Worm (Caenorhabditis elegans) whole organism, L4 larva: Measurements from ENCODE around the gene srj-22.

ENCODE experiments used
- F37D6.2 ChIP-seq: sonication (generic microtip); optimal IDR thresholded peaks from 2 replicates; lab custom pipeline; 2016; ENCODE audit warnings: mild to moderate bottlenecking, missing genetic modification characterization, missing compliant biosample characterization
- F49E8.2 ChIP-seq: sonication (generic microtip); optimal IDR thresholded peaks from 2 replicates; lab custom pipeline; 2016; ENCODE audit warnings: missing compliant biosample characterization, mild to moderate bottlenecking, missing genetic modification characterization, borderline replicate concordance
- aha-1 ChIP-seq: fragments of 150-350 bp; peaks from one replicate; lab custom pipeline; 2014; ENCODE audit warnings: missing biosample characterization, missing genetic modification characterization
- ama-1 ChIP-seq: fragments of 150-350 bp; optimal IDR thresholded peaks from 2 replicates; lab custom pipeline; 2014; ENCODE audit warnings: inconsistent platforms, mixed read lengths
- ceh-20 ChIP-seq: fragments of 200-800 bp; sonication (Bioruptor generic); IDR thresholded peaks from 2 replicates; pipeline ENCODE4 v1.3.6; 2022; ENCODE audit warnings: missing genetic modification reagents, missing genetic modification characterization, missing compliant biosample characterization
- ceh-62 ChIP-seq: sonication (generic microtip); optimal IDR thresholded peaks from 2 replicates; lab custom pipeline; 2017; ENCODE audit warnings: missing biosample characterization, missing genetic modification characterization
- ces-1 ChIP-seq: fragments of 150-350 bp; sonication (generic microtip); optimal IDR thresholded peaks from 4 replicates; lab custom pipeline; 2014; ENCODE audit warnings: missing biosample characterization, missing genetic modification reagents, missing genetic modification characterization
- cey-2 ChIP-seq: sonication (generic microtip); optimal IDR thresholded peaks from 3 replicates; lab custom pipeline; 2017; ENCODE audit warnings: missing genetic modification characterization, mild to moderate bottlenecking, missing compliant biosample characterization, antibody characterized with exemption, borderline replicate concordance; ENCODE audit not compliant: insufficient read depth
- ctbp-1 ChIP-seq: fragments of 200-800 bp; sonication (Bioruptor generic); IDR thresholded peaks from 2 replicates; pipeline ENCODE4 v1.3.6; 2022; ENCODE audit warnings: missing genetic modification reagents, missing genetic modification characterization, missing compliant biosample characterization
- daf-16 ChIP-seq, 3 experiments: sonication (generic microtip); optimal IDR thresholded peaks; 2 replicates each; lab custom pipeline; 2016 to 2017; ENCODE audit warnings: missing genetic modification characterization in 3 of 3, missing genetic modification reagents in 3 of 3, mild to moderate bottlenecking in 2 of 3, missing compliant biosample characterization in 2 of 3, missing biosample characterization in 1 of 3, moderate library complexity in 1 of 3
- daf-19 ChIP-seq: fragments of 200-800 bp; sonication (Bioruptor generic); conservative IDR thresholded peaks from 2 replicates; pipeline ENCODE4 v1.3.6; 2022; ENCODE audit warnings: missing genetic modification characterization, missing compliant biosample characterization
- dmd-6 ChIP-seq: fragments of 200-800 bp; sonication (Bioruptor generic); IDR thresholded peaks from 2 replicates; pipeline ENCODE4 v1.3.6; 2022; ENCODE audit warnings: missing genetic modification reagents, missing genetic modification characterization, missing compliant biosample characterization
- dpl-1 ChIP-seq: fragments of 150-350 bp; optimal IDR thresholded peaks from 2 replicates; lab custom pipeline; 2014; ENCODE audit warnings: missing biosample characterization, missing genetic modification reagents, missing genetic modification characterization
- dve-1 ChIP-seq: sonication (generic microtip); optimal IDR thresholded peaks from 2 replicates; lab custom pipeline; 2017; ENCODE audit warnings: antibody characterized with exemption, mild to moderate bottlenecking, missing genetic modification characterization, missing compliant biosample characterization; ENCODE audit not compliant: insufficient read depth
- hif-1 ChIP-seq, 2 experiments: sonication (generic microtip); optimal IDR thresholded peaks; 2 replicates each; lab custom pipeline; 2016 to 2017; ENCODE audit warnings: missing compliant biosample characterization in 2 of 2, missing genetic modification characterization in 2 of 2, missing genetic modification reagents in 2 of 2, missing genotype in 2 of 2, mild to moderate bottlenecking in 1 of 2
- hlh-11 ChIP-seq: fragments of 200-800 bp; sonication (Bioruptor generic); optimal IDR thresholded peaks from 2 replicates; lab custom pipeline; 2018; ENCODE audit warnings: mild to moderate bottlenecking, missing genetic modification characterization, missing compliant biosample characterization
- hlh-30 ChIP-seq: sonication (generic microtip); optimal IDR thresholded peaks from 2 replicates; lab custom pipeline; 2017; ENCODE audit warnings: antibody characterized with exemption, mild to moderate bottlenecking, missing genetic modification characterization, missing compliant biosample characterization; ENCODE audit not compliant: insufficient read depth
- hmg-1.1 ChIP-seq: fragments of 200-800 bp; sonication (Bioruptor generic); IDR thresholded peaks from 2 replicates; pipeline ENCODE4 v1.3.6; 2022; ENCODE audit warnings: missing genetic modification reagents, missing genetic modification characterization, missing compliant biosample characterization
- lim-7 ChIP-seq: fragments of 200-800 bp; sonication (Bioruptor generic); IDR thresholded peaks from 2 replicates; pipeline ENCODE4 v1.3.6; 2022; ENCODE audit warnings: missing genetic modification characterization, missing compliant biosample characterization
- lsy-2 ChIP-seq, 2 experiments: fragments of 150-350 bp in 1 of 2; sonication (generic microtip) in 1 of 2; optimal IDR thresholded peaks; 2 replicates each; lab custom pipeline; 2014 to 2017; ENCODE audit warnings: missing biosample characterization in 2 of 2, missing genetic modification characterization in 2 of 2
- madf-5 ChIP-seq, 2 experiments: fragments of 200-800 bp; sonication (Bioruptor generic); IDR thresholded peaks; 2 replicates each; pipeline ENCODE4 v1.3.6; 2022; ENCODE audit warnings: missing compliant biosample characterization in 2 of 2, missing genetic modification characterization in 2 of 2
- mdl-1 ChIP-seq, 2 experiments: fragments of 150-350 bp in 1 of 2; sonication (generic microtip) in 1 of 2; optimal IDR thresholded peaks; 2 replicates each; lab custom pipeline; 2014 to 2017; ENCODE audit warnings: missing biosample characterization in 2 of 2, missing genetic modification characterization in 2 of 2
- mep-1 ChIP-seq: fragments of 150-350 bp; sonication (generic microtip); optimal IDR thresholded peaks from 3 replicates; lab custom pipeline; 2014; ENCODE audit warnings: missing biosample characterization, missing genetic modification characterization
- mxl-3 ChIP-seq: fragments of 200-800 bp; sonication (Bioruptor generic); optimal IDR thresholded peaks from 2 replicates; lab custom pipeline; 2018; ENCODE audit warnings: mild to moderate bottlenecking, missing genetic modification characterization, missing compliant biosample characterization
- nhr-11 ChIP-seq: fragments of 150-350 bp; optimal IDR thresholded peaks from 2 replicates; lab custom pipeline; 2014; ENCODE audit warnings: missing biosample characterization, missing genetic modification characterization
- nhr-28 ChIP-seq: fragments of 150-350 bp; optimal IDR thresholded peaks from 2 replicates; lab custom pipeline; 2014; ENCODE audit warnings: missing biosample characterization, missing genetic modification characterization
- nhr-6 ChIP-seq: fragments of 150-350 bp; optimal IDR thresholded peaks from 2 replicates; lab custom pipeline; 2014; ENCODE audit warnings: missing biosample characterization, missing genetic modification characterization
- nhr-77 ChIP-seq: fragments of 150-350 bp; optimal IDR thresholded peaks from 2 replicates; lab custom pipeline; 2014; ENCODE audit warnings: missing biosample characterization, missing genetic modification characterization
- pqm-1 ChIP-seq: sonication (generic microtip); optimal IDR thresholded peaks from 2 replicates; lab custom pipeline; 2017; ENCODE audit warnings: missing biosample characterization, missing genetic modification characterization
- saeg-2 ChIP-seq: fragments of 200-800 bp; sonication (Bioruptor generic); IDR thresholded peaks from 2 replicates; pipeline ENCODE4 v1.3.6; 2022; ENCODE audit warnings: missing genetic modification reagents, missing genetic modification characterization, missing compliant biosample characterization
- tag-97 ChIP-seq: fragments of 200-800 bp; sonication (Bioruptor generic); IDR thresholded peaks from 2 replicates; pipeline ENCODE4 v1.3.6; 2022; ENCODE audit warnings: missing genetic modification characterization, missing compliant biosample characterization
- unc-130 ChIP-seq: sonication (generic microtip); optimal IDR thresholded peaks from 2 replicates; lab custom pipeline; 2016; ENCODE audit warnings: missing genetic modification reagents, missing genetic modification characterization, missing compliant biosample characterization
- unc-62 ChIP-seq, 3 experiments: fragments of 150-350 bp in 1 of 3; sonication (generic microtip); optimal IDR thresholded peaks in 2 of 3; peaks in 1 of 3; 1 replicate in 1 of 3; 2 replicates in 2 of 3; lab custom pipeline; 2014 to 2017; ENCODE audit warnings: missing biosample characterization in 3 of 3, missing genetic modification characterization in 3 of 3, missing genetic modification reagents in 3 of 3, missing genotype in 1 of 3
- zag-1 ChIP-seq: fragments of 150-350 bp; optimal IDR thresholded peaks from 2 replicates; lab custom pipeline; 2014; ENCODE audit warnings: missing biosample characterization, missing genetic modification characterization
- ztf-11 ChIP-seq: fragments of 150-350 bp; optimal IDR thresholded peaks from 2 replicates; lab custom pipeline; 2014; ENCODE audit warnings: missing biosample characterization, missing genetic modification characterization
- ztf-7 ChIP-seq: fragments of 150-350 bp; optimal IDR thresholded peaks from 2 replicates; lab custom pipeline; 2014; ENCODE audit warnings: missing biosample characterization, missing genetic modification characterization

Gene srj-22

DNA sequence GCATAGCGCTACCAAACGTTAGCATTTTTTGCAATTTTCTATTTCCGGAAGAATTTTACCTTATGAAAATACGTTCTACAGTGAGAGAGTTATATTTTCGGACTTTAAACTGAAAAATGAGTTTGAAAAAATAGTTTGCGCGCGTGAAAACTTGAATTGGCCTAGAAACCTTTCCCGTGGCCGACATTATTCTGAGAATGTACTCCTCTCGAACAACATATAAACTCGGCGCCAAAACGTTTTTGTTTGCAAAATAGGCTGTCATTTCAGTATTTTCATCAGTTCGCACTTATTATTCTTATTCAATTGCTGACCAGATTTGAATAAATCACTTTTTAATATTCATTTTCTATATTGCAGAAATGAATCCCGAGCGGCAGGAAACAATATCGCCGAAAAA, 6.8 kb downstream of the srj-22 start, which contains the start of the genes mre-11 and wdr-5.3 (continued):
- TF ChIP-seq lim-7 (GFP tag; lab: Robert Waterston, UW) (no peak), cey-2 (tag; lab: Kevin White, UChicago) (no peak), tag-97 (GFP tag; lab: Robert Waterston, UW) (no peak), ces-1 (GFP tag; lab: Kevin White, UChicago) (no peak), dpl-1 (GFP tag; lab: Kevin White, UChicago) (peak; percentile 94), F49E8.2 (tag; lab: Kevin White, UChicago) (no peak)

- TF ChIP-seq F37D6.2 (tag; lab: Kevin White, UChicago) (no peak), ztf-7 (tag; lab: Kevin White, UChicago) (peak; percentile 27), hlh-11 (tag; lab: Kevin White, UChicago) (no peak), madf-5 (GFP tag; IDR thresholded peaks at IDR 0.05; lab: Robert Waterston, UW) (no peak), nhr-28 (tag; lab: Kevin White, UChicago) (peak; percentile 58), dve-1 (peak; percentile 48), daf-19 (no peak), nhr-6 (no peak), pqm-1 (tag; lab: Kevin White, UChicago) (peak; percentile 61), zag-1 (tag; lab: Kevin White, UChicago) (no peak)
Observed at ce11 chrV:10731989-10732472, 11.5 kb downstream of the srj-22 start, which contains the start of gene T28B11.1. TSS of gene T28B11.1 (minus strand) at chrV:10732422.

- no peak for TF ChIP-seq ztf-11 (tag; lab: Kevin White, UChicago)
- no peak for TF ChIP-seq nhr-77 (tag; lab: Kevin White, UChicago)
- no peak for TF ChIP-seq madf-5 (GFP tag; IDR thresholded peaks at IDR 0.05; lab: Robert Waterston, UW)
- peak in 1 of 2 experiments; percentile 45 for TF ChIP-seq daf-16 (GFP tag; optimal IDR thresholded peaks at IDR 0.05; lab: Kevin White, UChicago)
- no peak for TF ChIP-seq daf-16 (tag; optimal IDR thresholded peaks at IDR 0.05; lab: Kevin White, UChicago)
- TF ChIP-seq hif-1 (tag; optimal IDR thresholded peaks at IDR 0.05; lab: Kevin White, UChicago), result peak in 1 of 2 experiments; percentile 56
- no peak for TF ChIP-seq ceh-20
- TF ChIP-seq dmd-6 (GFP tag; lab: Robert Waterston, UW), result no peak
- TF ChIP-seq aha-1 (tag; lab: Kevin White, UChicago), result peak; percentile 59
- no peak for TF ChIP-seq hmg-1.1 (GFP tag; lab: Robert Waterston, UW)
- TF ChIP-seq nhr-11, result peak; percentile 89
- peak; percentile 87 for TF ChIP-seq nhr-28 (tag; lab: Kevin White, UChicago)
- TF ChIP-seq ceh-62, result no peak
- no peak for TF ChIP-seq ctbp-1 (GFP tag; lab: Robert Waterston, UW)
- no peak for TF ChIP-seq ces-1 (GFP tag; lab: Kevin White, UChicago)
- TF ChIP-seq hlh-30, result no peak
- TF ChIP-seq unc-62 (GFP tag; optimal IDR thresholded peaks at IDR 0.05 in 1 of 2; lab: Kevin White, UChicago), result peak in 1 of 2 experiments; percentile 88
- no peak for TF ChIP-seq unc-62 (tag; optimal IDR thresholded peaks at IDR 0.05; lab: Kevin White, UChicago)
- peak; percentile 5 for TF ChIP-seq hlh-11 (tag; lab: Kevin White, UChicago)
- TF ChIP-seq saeg-2 (GFP tag; lab: Robert Waterston, UW), result no peak
- TF ChIP-seq lsy-2 (tag; optimal IDR thresholded peaks at IDR 0.05; lab: Kevin White, UChicago), result peak in 1 of 2 experiments; percentile 1
- TF ChIP-seq mxl-3 (GFP tag; lab: Kevin White, UChicago), result no peak
- TF ChIP-seq unc-130, result no peak
- no peak for TF ChIP-seq mep-1 (tag; lab: Kevin White, UChicago)
- TF ChIP-seq lim-7 (GFP tag; lab: Robert Waterston, UW), result no peak
- no peak for TF ChIP-seq ama-1
- peak in 1 of 2 experiments; percentile 1 for TF ChIP-seq mdl-1 (tag; optimal IDR thresholded peaks at IDR 0.05; lab: Kevin White, UChicago)
Observed at ce11 chrV:10730824-10731416, 12.6 kb downstream of the srj-22 start.
